Worm (Caenorhabditis elegans) whole organism, L4 larva: ENCODE data around the gene ttr-49.
A peak's percentile ranks its signal among the peaks of the same experiment; 100 is the strongest.

Experiments used
- egl-27 ChIP-seq: sonication (generic microtip); optimal IDR thresholded peaks from 3 replicates; lab custom pipeline; 2017; ENCODE audit warnings: missing biosample characterization, missing genetic modification reagents, missing genetic modification characterization
- fkh-10 ChIP-seq: fragments of 150-350 bp; optimal IDR thresholded peaks from 2 replicates; lab custom pipeline; 2014; ENCODE audit warnings: missing biosample characterization, missing genetic modification reagents, missing genetic modification characterization
- lim-7 ChIP-seq: fragments of 200-800 bp; sonication (Bioruptor generic); IDR thresholded peaks from 2 replicates; pipeline ENCODE4 v1.3.6; 2022; ENCODE audit warnings: missing genetic modification characterization, missing compliant biosample characterization
- unc-62 ChIP-seq, 3 experiments: fragments of 150-350 bp in 1 of 3; sonication (generic microtip); optimal IDR thresholded peaks in 2 of 3; peaks in 1 of 3; 1 replicate in 1 of 3; 2 replicates in 2 of 3; lab custom pipeline; 2014 to 2017; ENCODE audit warnings: missing biosample characterization in 3 of 3, missing genetic modification characterization in 3 of 3, missing genetic modification reagents in 3 of 3, missing genotype in 1 of 3

Gene ttr-49

DNA sequence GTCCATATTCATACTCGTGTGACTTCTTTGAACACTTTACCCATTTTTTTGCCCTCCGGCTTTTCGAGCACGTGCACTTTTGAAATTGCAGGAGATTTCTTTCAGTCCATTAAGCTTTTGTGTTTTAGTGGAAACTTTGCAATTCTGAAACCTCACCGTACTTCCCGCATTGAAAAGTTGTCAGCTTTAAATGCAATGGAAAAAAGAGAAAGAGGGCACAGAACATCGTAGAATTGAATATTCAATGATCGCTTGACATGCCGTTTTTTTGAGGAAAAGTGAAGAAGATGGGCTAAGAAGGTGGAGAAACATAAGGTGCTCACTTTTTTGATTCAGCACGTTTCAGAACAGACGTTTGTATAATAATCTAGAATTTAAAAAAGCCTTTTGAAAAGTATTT lies 41.9 kb downstream of the ttr-49 start:
- TF ChIP-seq unc-62 (GFP tag; optimal IDR thresholded peaks at IDR 0.05 in 1 of 2; lab: Kevin White, UChicago) (peak in 1 of 2 experiments; percentile 96), unc-62 (tag; optimal IDR thresholded peaks at IDR 0.05; lab: Kevin White, UChicago) (no peak), egl-27 (tag; lab: Kevin White, UChicago) (no peak)

DNA sequence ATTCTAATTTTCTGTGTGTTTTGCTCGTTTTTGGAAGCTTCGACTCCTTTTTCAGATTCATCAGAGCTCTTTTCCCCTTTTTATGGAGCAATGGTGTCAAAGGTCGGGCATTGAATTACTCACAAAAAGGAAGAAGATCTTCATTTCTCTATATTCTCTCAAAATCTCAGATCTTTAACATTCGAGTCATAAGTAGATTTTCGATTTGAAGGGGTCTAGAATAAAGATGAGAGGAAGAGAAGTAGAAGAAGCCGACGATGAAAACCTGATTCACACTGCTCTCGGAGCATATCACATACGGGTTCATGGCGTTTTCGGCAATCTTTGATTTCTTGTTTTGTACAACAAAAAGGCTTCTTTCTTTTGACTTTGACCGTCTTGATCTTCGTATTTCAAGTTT lies 43.9 kb downstream of the ttr-49 start:
- TF ChIP-seq lim-7 (GFP tag; lab: Robert Waterston, UW) = no peak
- TF ChIP-seq fkh-10 (GFP tag; lab: Kevin White, UChicago) = peak; percentile 65
